Worm (Caenorhabditis elegans) whole organism, L3 larva: Measurements from ENCODE around the gene skr-16.

Experiments used
- R02D3.7 ChIP-seq: fragments of 150-350 bp; optimal IDR thresholded peaks from 2 replicates; lab custom pipeline; 2014; ENCODE audit warnings: missing biosample characterization, missing genetic modification characterization
- aly-2 ChIP-seq: fragments of 150-350 bp; optimal IDR thresholded peaks from 2 replicates; lab custom pipeline; 2014; ENCODE audit warnings: missing biosample characterization, missing genetic modification characterization
- ama-1 ChIP-seq: fragments of 150-350 bp; optimal IDR thresholded peaks from 2 replicates; lab custom pipeline; 2018
- ceh-16 ChIP-seq: sonication (generic microtip); optimal IDR thresholded peaks from 2 replicates; lab custom pipeline; 2017; ENCODE audit warnings: missing biosample characterization, missing genetic modification characterization
- ceh-28 ChIP-seq: fragments of 150-350 bp; optimal IDR thresholded peaks from 2 replicates; lab custom pipeline; 2014; ENCODE audit warnings: missing biosample characterization, missing genetic modification reagents, missing genetic modification characterization
- ceh-82 ChIP-seq: fragments of 150-350 bp; optimal IDR thresholded peaks from 2 replicates; lab custom pipeline; 2014; ENCODE audit warnings: missing biosample characterization, missing genetic modification characterization
- ceh-9 ChIP-seq: sonication (generic microtip); optimal IDR thresholded peaks from 2 replicates; lab custom pipeline; 2018; ENCODE audit warnings: missing biosample characterization, missing genetic modification characterization
- egl-27 ChIP-seq: sonication (generic microtip); optimal IDR thresholded peaks from 4 replicates; lab custom pipeline; 2017; ENCODE audit warnings: missing biosample characterization, missing genetic modification reagents, missing genetic modification characterization
- egl-5 ChIP-seq: fragments of 150-350 bp; optimal IDR thresholded peaks from 2 replicates; lab custom pipeline; 2017; ENCODE audit warnings: missing biosample characterization, missing genetic modification reagents, missing genetic modification characterization, inconsistent platforms
- elt-1 ChIP-seq: fragments of 150-350 bp; optimal IDR thresholded peaks from 2 replicates; lab custom pipeline; 2014; ENCODE audit warnings: missing biosample characterization, missing genetic modification characterization
- elt-2 ChIP-seq: sonication (generic microtip); optimal IDR thresholded peaks from 2 replicates; lab custom pipeline; 2016; ENCODE audit warnings: missing genetic modification reagents, mild to moderate bottlenecking, missing genetic modification characterization, missing compliant biosample characterization
- elt-3 ChIP-seq, 3 experiments: fragments of 150-350 bp in 1 of 3; sonication (generic microtip) in 2 of 3; optimal IDR thresholded peaks; 2 replicates in 2 of 3; 4 replicates in 1 of 3; lab custom pipeline; 2014 to 2017; ENCODE audit warnings: missing biosample characterization in 3 of 3, missing genetic modification characterization in 3 of 3
- eor-1 ChIP-seq, 2 experiments: fragments of 150-350 bp; optimal IDR thresholded peaks; 2 replicates each; lab custom pipeline; 2014 to 2018; ENCODE audit warnings: missing biosample characterization in 2 of 2, missing genetic modification characterization in 2 of 2
- hmg-11 ChIP-seq: sonication (generic microtip); optimal IDR thresholded peaks from 2 replicates; lab custom pipeline; 2016; ENCODE audit warnings: missing genetic modification characterization, missing compliant biosample characterization
- jun-1 ChIP-seq: fragments of 150-350 bp; optimal IDR thresholded peaks from 2 replicates; lab custom pipeline; 2014; ENCODE audit warnings: missing biosample characterization, missing genetic modification reagents, missing genetic modification characterization
- lin-39 ChIP-seq: fragments of 150-350 bp; optimal IDR thresholded peaks from 2 replicates; lab custom pipeline; 2018; ENCODE audit warnings: missing biosample characterization, missing genetic modification reagents, missing genetic modification characterization
- mdl-1 ChIP-seq: fragments of 150-350 bp; optimal IDR thresholded peaks from 2 replicates; lab custom pipeline; 2014; ENCODE audit warnings: missing biosample characterization, missing genetic modification characterization
- mml-1 ChIP-seq: fragments of 150-350 bp; sonication (generic microtip); optimal IDR thresholded peaks from 3 replicates; lab custom pipeline; 2014; ENCODE audit warnings: missing biosample characterization, missing genetic modification characterization
- nhr-11 ChIP-seq: fragments of 150-350 bp; optimal IDR thresholded peaks from 2 replicates; lab custom pipeline; 2014; ENCODE audit warnings: missing biosample characterization, missing genetic modification characterization
- nhr-23 ChIP-seq: fragments of 150-350 bp; optimal IDR thresholded peaks from 2 replicates; lab custom pipeline; 2014; ENCODE audit warnings: missing biosample characterization, missing genetic modification reagents, missing genetic modification characterization
- nhr-25 ChIP-seq: sonication (generic microtip); optimal IDR thresholded peaks from 2 replicates; lab custom pipeline; 2017; ENCODE audit warnings: missing biosample characterization, missing genetic modification characterization
- nhr-28 ChIP-seq: fragments of 150-350 bp; optimal IDR thresholded peaks from 2 replicates; lab custom pipeline; 2014; ENCODE audit warnings: missing biosample characterization, missing genetic modification characterization
- nhr-76 ChIP-seq: fragments of 150-350 bp; sonication (generic microtip); optimal IDR thresholded peaks from 5 replicates; lab custom pipeline; 2014; ENCODE audit warnings: missing biosample characterization, missing genetic modification characterization
- nhr-77 ChIP-seq: fragments of 150-350 bp; optimal IDR thresholded peaks from 2 replicates; lab custom pipeline; 2014; ENCODE audit warnings: missing biosample characterization, missing genetic modification characterization
- pha-4 ChIP-seq: fragments of 150-350 bp; optimal IDR thresholded peaks from 2 replicates; lab custom pipeline; 2014; ENCODE audit warnings: missing biosample characterization, missing genetic modification reagents, missing genetic modification characterization
- pqm-1 ChIP-seq: fragments of 150-350 bp; optimal IDR thresholded peaks from 2 replicates; lab custom pipeline; 2017; ENCODE audit warnings: missing biosample characterization, missing genetic modification characterization, inconsistent platforms
- sea-2 ChIP-seq: fragments of 150-350 bp; sonication (generic microtip); optimal IDR thresholded peaks from 4 replicates; lab custom pipeline; 2014; ENCODE audit warnings: missing biosample characterization, missing genetic modification reagents, missing genetic modification characterization
- skn-1 ChIP-seq: fragments of 150-350 bp; optimal IDR thresholded peaks from 2 replicates; lab custom pipeline; 2014; ENCODE audit warnings: missing biosample characterization, missing genetic modification characterization
- tbx-2 ChIP-seq: sonication (generic microtip); optimal IDR thresholded peaks from 2 replicates; lab custom pipeline; 2016; ENCODE audit warnings: mild to moderate bottlenecking, missing genetic modification characterization, missing compliant biosample characterization
- unc-39 ChIP-seq: sonication (generic microtip); optimal IDR thresholded peaks from 4 replicates; lab custom pipeline; 2017; ENCODE audit warnings: missing biosample characterization, missing genetic modification characterization
- unc-62 ChIP-seq: fragments of 150-350 bp; sonication (generic microtip); optimal IDR thresholded peaks from 4 replicates; lab custom pipeline; 2014; ENCODE audit warnings: missing biosample characterization, missing genetic modification reagents, missing genetic modification characterization
- zag-1 ChIP-seq: fragments of 150-350 bp; optimal IDR thresholded peaks from 2 replicates; lab custom pipeline; 2014; ENCODE audit warnings: missing biosample characterization, missing genetic modification characterization
- ztf-4 ChIP-seq: fragments of 150-350 bp; optimal IDR thresholded peaks from 2 replicates; lab custom pipeline; 2014; ENCODE audit warnings: missing biosample characterization, missing genetic modification characterization

skr-16 gene

ce11 chrIV:7190409-7190808, 21.9 kb downstream of the skr-16 start:
- TF ChIP-seq elt-3 (tag; optimal IDR thresholded peaks at IDR 0.05; lab: Kevin White, UChicago) (peak in 1 of 3 experiments; percentile 21), ceh-28 (tag; lab: Kevin White, UChicago) (peak; percentile 18), aly-2 (tag; lab: Kevin White, UChicago) (no peak), pqm-1 (peak; percentile 94), elt-2 (tag; lab: Kevin White, UChicago) (peak; percentile 94), jun-1 (tag; lab: Kevin White, UChicago) (peak; percentile 77), mdl-1 (no peak)

ce11 chrIV:7191745-7192144, 23.2 kb downstream of the skr-16 start, which contains the start of gene R13A1.5:
Gene R13A1.5 (minus strand): TSS chrIV:7191845.
- no peak for TF ChIP-seq ceh-82 (tag; lab: Kevin White, UChicago)
- no peak for TF ChIP-seq hmg-11 (tag; lab: Kevin White, UChicago)
- TF ChIP-seq mdl-1, result no peak
- TF ChIP-seq mml-1 (tag; lab: Kevin White, UChicago), result no peak
- no peak for TF ChIP-seq nhr-77
- no peak for TF ChIP-seq ceh-9

ce11 chrIV:7195734-7196133, 27.2 kb downstream of the skr-16 start, which contains the start of gene best-16:
Gene best-16 (minus strand): TSS chrIV:7195834.
- no peak for TF ChIP-seq ceh-82 (tag; lab: Kevin White, UChicago)
- no peak for TF ChIP-seq pqm-1
- no peak for TF ChIP-seq ztf-4
- no peak for TF ChIP-seq elt-2 (tag; lab: Kevin White, UChicago)
- TF ChIP-seq nhr-23, result no peak
- TF ChIP-seq nhr-25 (tag; lab: Kevin White, UChicago), result no peak
- no peak for TF ChIP-seq lin-39 (tag; lab: Kevin White, UChicago)
- TF ChIP-seq sea-2 (GFP tag; lab: Kevin White, UChicago), result no peak
- no peak for TF ChIP-seq nhr-28
- TF ChIP-seq egl-27 (tag; lab: Kevin White, UChicago), result no peak

ce11 chrIV:7196853-7197252, 28.3 kb downstream of the skr-16 start, which contains the start of gene unc-8:
Gene unc-8 (plus strand): TSS chrIV:7197153.
- TF ChIP-seq aly-2 (tag; lab: Kevin White, UChicago), result no peak
- no peak for TF ChIP-seq lin-39 (tag; lab: Kevin White, UChicago)
- TF ChIP-seq eor-1 (tag; optimal IDR thresholded peaks at IDR 0.05; lab: Kevin White, UChicago), result no peak
- TF ChIP-seq ceh-16 (tag; lab: Kevin White, UChicago), result no peak
- no peak for TF ChIP-seq unc-62
- no peak for TF ChIP-seq R02D3.7 (tag; lab: Kevin White, UChicago)
- no peak for TF ChIP-seq nhr-25 (tag; lab: Kevin White, UChicago)
- no peak for TF ChIP-seq zag-1 (tag; lab: Kevin White, UChicago)
- no peak for TF ChIP-seq ceh-28 (tag; lab: Kevin White, UChicago)

- no peak for TF ChIP-seq pha-4
- TF ChIP-seq tbx-2 (tag; lab: Kevin White, UChicago), result no peak
- TF ChIP-seq elt-3 (tag; optimal IDR thresholded peaks at IDR 0.05; lab: Kevin White, UChicago), result no peak
- no peak for TF ChIP-seq nhr-11 (tag; lab: Kevin White, UChicago)
- no peak for TF ChIP-seq skn-1 (tag; lab: Kevin White, UChicago)
- TF ChIP-seq ama-1 (lab: Kevin White, UChicago), result no peak
- TF ChIP-seq ceh-9, result no peak
- no peak for TF ChIP-seq unc-39
- no peak for TF ChIP-seq elt-1 (tag; lab: Kevin White, UChicago)
- TF ChIP-seq pqm-1, result no peak
- no peak for TF ChIP-seq hmg-11 (tag; lab: Kevin White, UChicago)
- TF ChIP-seq ceh-16 (tag; lab: Kevin White, UChicago), result no peak
- TF ChIP-seq nhr-25 (tag; lab: Kevin White, UChicago), result no peak
- TF ChIP-seq aly-2 (tag; lab: Kevin White, UChicago), result no peak
- TF ChIP-seq mdl-1, result no peak
- TF ChIP-seq nhr-76, result no peak
- TF ChIP-seq lin-39 (tag; lab: Kevin White, UChicago), result no peak
- no peak for TF ChIP-seq nhr-23
- no peak for TF ChIP-seq ceh-82 (tag; lab: Kevin White, UChicago)
Measured at ce11 chrIV:7203696-7204095, 35.2 kb downstream of the skr-16 start, which contains the start of gene R13A1.3. Gene R13A1.3 (plus strand): TSS chrIV:7203996.

ce11 chrIV:7205969-7206368, 37.5 kb downstream of the skr-16 start, which contains the start of gene kcc-1:
Gene kcc-1 (plus strand): TSS chrIV:7206269.
- no peak for TF ChIP-seq egl-5
- no peak for TF ChIP-seq nhr-11 (tag; lab: Kevin White, UChicago)
- TF ChIP-seq ceh-9, result no peak
- TF ChIP-seq elt-2 (tag; lab: Kevin White, UChicago), result no peak
- TF ChIP-seq nhr-76, result no peak
- no peak for TF ChIP-seq ama-1 (lab: Kevin White, UChicago)
